Worm (Caenorhabditis elegans): ENCODE results near the gene atrn-1.

The atrn-1 gene

DNA sequence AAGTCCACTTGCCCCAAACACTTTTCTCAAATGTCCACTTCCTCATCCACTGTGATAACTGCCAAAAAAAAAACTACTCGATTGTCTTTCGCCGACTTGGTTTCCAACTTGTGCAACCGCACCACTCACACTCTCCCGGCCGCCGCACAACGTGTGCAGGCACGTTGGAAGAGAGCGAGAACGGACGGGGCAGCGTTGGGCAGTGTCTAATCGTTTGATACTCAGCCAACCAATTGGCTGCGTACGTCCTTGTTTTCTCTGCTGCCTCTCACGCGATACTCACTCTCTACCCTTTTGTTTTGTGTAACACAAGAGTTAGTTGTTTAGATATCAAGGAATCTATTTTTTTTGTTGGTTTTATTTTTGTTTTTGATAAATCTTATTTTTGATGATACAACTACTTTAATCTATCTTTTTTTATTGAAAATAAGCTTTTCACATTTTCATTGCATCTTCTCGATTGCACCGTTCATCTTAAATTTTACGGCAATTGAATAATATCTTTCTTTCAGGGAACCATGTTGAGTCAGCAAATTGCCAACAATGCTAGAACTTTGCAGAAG is 42.2 kb downstream of the atrn-1 start, which contains the start of gene sucl-1 (continued):
- peak; percentile 20 for TF ChIP-seq atf-7 (tag; optimal IDR thresholded peaks at IDR 0.05)
- peak; percentile 84 for TF ChIP-seq nfyb-1 (GFP tag; IDR thresholded peaks at IDR 0.05)
- no peak for TF ChIP-seq mxl-1 (tag; optimal IDR thresholded peaks at IDR 0.05)
- TF ChIP-seq ceh-79 (tag; optimal IDR thresholded peaks at IDR 0.05): no peak
- TF ChIP-seq hlh-26 (GFP tag; conservative IDR thresholded peaks at IDR 0.05): no peak
- TF ChIP-seq Y56A3A.18 (GFP tag; IDR thresholded peaks at IDR 0.05): no peak
- TF ChIP-seq nhr-90 (tag; optimal IDR thresholded peaks at IDR 0.05): peak; percentile 55
- no peak for TF ChIP-seq Y79H2A.3 (GFP tag; conservative IDR thresholded peaks at IDR 0.05)
- no peak for TF ChIP-seq sdz-38 (tag; optimal IDR thresholded peaks at IDR 0.05)
- peak; percentile 81 for TF ChIP-seq hmg-1.2 (GFP tag; IDR thresholded peaks at IDR 0.05)
- no peak for TF ChIP-seq aptf-2 (GFP tag; conservative IDR thresholded peaks at IDR 0.05)
- no peak for TF ChIP-seq C17E4.6 (GFP tag; IDR thresholded peaks at IDR 0.05)
- TF ChIP-seq Y53G8AR.9 (GFP tag; conservative IDR thresholded peaks at IDR 0.05): 0 out of 2 replicates have a peak, but pooled peaks have one; percentile 37
- TF ChIP-seq let-526 (GFP tag; IDR thresholded peaks at IDR 0.05): no peak
- TF ChIP-seq F57C9.4 (tag; optimal IDR thresholded peaks at IDR 0.05): no peak
- TF ChIP-seq die-1 (tag; optimal IDR thresholded peaks at IDR 0.05): peak; percentile 52
- TF ChIP-seq mes-4 (tag; optimal IDR thresholded peaks at IDR 0.05): no peak
- peak; percentile 27; the same call in 1 of the 2 replicates for TF ChIP-seq madf-6 (GFP tag; IDR thresholded peaks at IDR 0.05)
- TF ChIP-seq attf-3 (GFP tag; conservative IDR thresholded peaks at IDR 0.05): 0 out of 2 replicates have a peak, but pooled peaks have one; percentile 36
- TF ChIP-seq C06A6.2 (GFP tag; conservative IDR thresholded peaks at IDR 0.05): no peak
- TF ChIP-seq snpc-3.4 (tag; optimal IDR thresholded peaks at IDR 0.05): no peak
- no peak for TF ChIP-seq B0261.1 (tag; optimal IDR thresholded peaks at IDR 0.05)
- peak; percentile 60; the same call in 1 of the 2 replicates for TF ChIP-seq egrh-3 (GFP tag; IDR thresholded peaks at IDR 0.05)
- TF ChIP-seq F10E7.11 (tag; optimal IDR thresholded peaks at IDR 0.05): no peak
- peak; percentile 50 for TF ChIP-seq lin-54 (GFP tag; optimal IDR thresholded peaks at IDR 0.05)
- TF ChIP-seq zim-3 (tag; optimal IDR thresholded peaks at IDR 0.05): no peak
- TF ChIP-seq nhr-27 (tag; optimal IDR thresholded peaks at IDR 0.05): no peak
- TF ChIP-seq F52B5.7 (tag; optimal IDR thresholded peaks at IDR 0.05): no peak
- no peak for TF ChIP-seq ekl-4 (GFP tag; IDR thresholded peaks at IDR 0.05)
- peak; percentile 67 for TF ChIP-seq mcd-1 (GFP tag; IDR thresholded peaks at IDR 0.05)
- TF ChIP-seq lin-40 (tag; optimal IDR thresholded peaks at IDR 0.05): peak; percentile 86
- no peak for TF ChIP-seq ama-1 (optimal IDR thresholded peaks at IDR 0.05)
- TF ChIP-seq ama-1 (GFP tag; optimal IDR thresholded peaks at IDR 0.05): peak in 1 of 2 experiments; percentile 39
- 0 out of 2 replicates have a peak, but pooled peaks have one; percentile 35 for TF ChIP-seq lir-1 (GFP tag; conservative IDR thresholded peaks at IDR 0.05)
- no peak for TF ChIP-seq ztf-3 (GFP tag; optimal IDR thresholded peaks at IDR 0.05)
- peak; percentile 55; the same call in 1 of the 2 replicates for TF ChIP-seq cebp-1 (GFP tag; IDR thresholded peaks at IDR 0.05)
- TF ChIP-seq cebp-1 (tag; optimal IDR thresholded peaks at IDR 0.05): peak; percentile 86
- peak; percentile 59 for TF ChIP-seq madf-10 (tag; optimal IDR thresholded peaks at IDR 0.05)
- peak; percentile 35 for TF ChIP-seq somi-1 (GFP tag; optimal IDR thresholded peaks at IDR 0.05)
- no peak for TF ChIP-seq efl-1 (GFP tag; optimal IDR thresholded peaks at IDR 0.05)
- TF ChIP-seq T26A5.8 (tag; optimal IDR thresholded peaks at IDR 0.05): no peak
- TF ChIP-seq nfya-2 (GFP tag; IDR thresholded peaks at IDR 0.05): no peak
- no peak for TF ChIP-seq unc-62 (GFP tag; optimal IDR thresholded peaks at IDR 0.05)
- no peak for TF ChIP-seq ceh-91 (GFP tag; IDR thresholded peaks at IDR 0.05)
- peak; percentile 99 for TF ChIP-seq nhr-80 (tag; optimal IDR thresholded peaks at IDR 0.05)
- no peak for TF ChIP-seq cebp-2 (GFP tag; IDR thresholded peaks at IDR 0.05)
- TF ChIP-seq K12H6.12 (tag; optimal IDR thresholded peaks at IDR 0.05): peak; percentile 73
- TF ChIP-seq hsf-1 (GFP tag; IDR thresholded peaks at IDR 0.05): no peak
- no peak for TF ChIP-seq bed-2 (GFP tag; IDR thresholded peaks at IDR 0.05)
- TF ChIP-seq ztf-28 (GFP tag; IDR thresholded peaks at IDR 0.05): no peak

All from whole organism, young adult.